Worm (Caenorhabditis elegans) whole organism, early embryonic: ENCODE results near the gene C25A8.1.

Source experiments
- B0310.2 ChIP-seq: sonication (generic microtip); optimal IDR thresholded peaks from 2 replicates; lab custom pipeline; 2016; ENCODE audit warnings: mild to moderate bottlenecking, missing genetic modification characterization, missing compliant biosample characterization
- F13C5.2 ChIP-seq: sonication (generic microtip); optimal IDR thresholded peaks from 2 replicates; lab custom pipeline; 2017; ENCODE audit warnings: mild to moderate bottlenecking, missing genetic modification characterization, inconsistent platforms, missing compliant biosample characterization
- aly-1 ChIP-seq: sonication (generic microtip); optimal IDR thresholded peaks from 2 replicates; lab custom pipeline; 2016; ENCODE audit warnings: missing genetic modification characterization, missing compliant biosample characterization
- ama-1 ChIP-seq: fragments of 150-350 bp; optimal IDR thresholded peaks from 2 replicates; lab custom pipeline; 2014
- ceh-13 ChIP-seq: fragments of 200-800 bp; sonication (Bioruptor generic); optimal IDR thresholded peaks from 2 replicates; lab custom pipeline; 2018; ENCODE audit warnings: mild to moderate bottlenecking, missing genetic modification characterization, missing compliant biosample characterization
- ceh-36 ChIP-seq: sonication (generic microtip); optimal IDR thresholded peaks from 2 replicates; lab custom pipeline; 2016; ENCODE audit warnings: missing genetic modification characterization, inconsistent platforms, missing compliant biosample characterization
- ets-7 ChIP-seq: sonication (generic microtip); optimal IDR thresholded peaks from 2 replicates; lab custom pipeline; 2016; ENCODE audit warnings: missing genotype, missing genetic modification characterization, missing compliant biosample characterization
- flt-1 ChIP-seq: fragments of 200-800 bp; sonication (Bioruptor generic); IDR thresholded peaks from 2 replicates; pipeline ENCODE4 v1.3.6; 2022; ENCODE audit warnings: missing genetic modification characterization, missing compliant biosample characterization
- hmbx-1 ChIP-seq: sonication (generic microtip); optimal IDR thresholded peaks from 2 replicates; lab custom pipeline; 2016; ENCODE audit warnings: mild to moderate bottlenecking, missing genetic modification characterization, missing compliant biosample characterization
- hmg-4 ChIP-seq: fragments of 200-800 bp; sonication (Bioruptor generic); optimal IDR thresholded peaks from 2 replicates; lab custom pipeline; 2018; ENCODE audit warnings: mild to moderate bottlenecking, missing genetic modification characterization, missing compliant biosample characterization
- hnd-1 ChIP-seq: sonication (generic microtip); optimal IDR thresholded peaks from 2 replicates; lab custom pipeline; 2016; ENCODE audit warnings: missing genetic modification characterization, missing compliant biosample characterization
- pes-1 ChIP-seq: fragments of 200-800 bp; sonication (Bioruptor generic); IDR thresholded peaks from 2 replicates; pipeline ENCODE4 v1.3.6; 2022; ENCODE audit warnings: missing genetic modification reagents, missing genetic modification characterization, missing compliant biosample characterization
- scrt-1 ChIP-seq: fragments of 200-800 bp; sonication (Bioruptor generic); IDR thresholded peaks from 2 replicates; pipeline ENCODE4 v1.3.6; 2022; ENCODE audit warnings: missing genetic modification characterization, missing compliant biosample characterization
- sea-1 ChIP-seq: fragments of 200-800 bp; sonication (Bioruptor generic); conservative IDR thresholded peaks from 2 replicates; pipeline ENCODE4 v1.3.6; 2022; ENCODE audit warnings: missing genetic modification characterization, missing compliant biosample characterization
- tbx-11 ChIP-seq: fragments of 200-800 bp; sonication (Bioruptor generic); IDR thresholded peaks from 2 replicates; pipeline ENCODE4 v1.3.6; 2022; ENCODE audit warnings: missing genetic modification characterization, missing compliant biosample characterization
- tbx-37 ChIP-seq: fragments of 200-800 bp; sonication (Bioruptor generic); conservative IDR thresholded peaks from 2 replicates; pipeline ENCODE4 v1.3.6; 2022; ENCODE audit warnings: missing genetic modification reagents, missing genetic modification characterization, missing compliant biosample characterization
- tra-4 ChIP-seq: sonication (generic microtip); optimal IDR thresholded peaks from 2 replicates; lab custom pipeline; 2017; ENCODE audit warnings: missing genetic modification characterization, missing compliant biosample characterization

The C25A8.1 gene

DNA sequence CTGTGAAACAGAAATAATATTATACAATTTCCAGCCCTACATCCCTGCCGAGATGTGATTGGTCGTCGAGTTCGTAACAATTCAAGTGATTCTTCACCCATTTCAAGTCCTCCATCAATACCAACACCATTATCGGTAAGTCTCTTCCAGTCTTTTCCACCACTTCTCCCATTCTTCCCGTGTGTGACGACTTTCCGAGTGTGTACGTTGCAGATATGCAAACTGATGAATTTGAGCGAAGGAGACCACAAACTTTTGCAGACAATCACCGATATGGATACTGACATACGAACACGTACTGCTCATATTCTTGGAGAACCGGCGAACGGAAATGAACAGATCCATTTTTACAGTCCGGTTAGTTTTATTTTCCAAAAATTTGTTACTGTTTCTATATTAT is 40.6 kb downstream of the C25A8.1 start:
- TF ChIP-seq flt-1 (no peak), tbx-11 (GFP tag; lab: Robert Waterston, UW) (no peak)

DNA sequence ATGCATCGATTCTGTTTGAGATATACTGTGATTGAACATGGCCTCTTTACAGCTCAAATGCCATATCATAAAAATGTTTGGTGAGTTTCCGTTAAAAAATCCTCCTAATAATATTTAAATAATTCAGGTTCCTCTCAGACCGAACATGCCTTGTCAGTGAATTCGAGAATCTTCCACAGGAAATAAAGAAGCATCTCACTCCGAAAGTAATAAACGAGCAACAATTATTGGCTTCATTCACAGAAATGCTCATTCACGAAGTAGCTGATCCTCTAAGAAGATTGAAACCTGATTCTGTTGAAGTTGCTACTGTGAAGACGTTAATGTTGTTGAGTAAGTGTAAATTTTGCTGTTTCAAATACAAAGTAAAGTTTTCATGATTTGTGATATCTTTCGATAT is 41.2 kb downstream of the C25A8.1 start:
- TF ChIP-seq tbx-11 (GFP tag; lab: Robert Waterston, UW), result no peak
- TF ChIP-seq ceh-36, result no peak
- no peak for TF ChIP-seq sea-1 (GFP tag; lab: Robert Waterston, UW)
- no peak for TF ChIP-seq hmbx-1 (tag; lab: Kevin White, UChicago)
- no peak for TF ChIP-seq scrt-1 (GFP tag; lab: Robert Waterston, UW)
- no peak for TF ChIP-seq aly-1
- TF ChIP-seq tbx-37 (GFP tag; lab: Robert Waterston, UW), result no peak
- no peak for TF ChIP-seq ceh-13 (GFP tag; lab: Kevin White, UChicago)
- TF ChIP-seq B0310.2 (tag; lab: Kevin White, UChicago), result no peak
- no peak for TF ChIP-seq flt-1
- TF ChIP-seq ama-1 (lab: Kevin White, UChicago), result no peak
- TF ChIP-seq tra-4 (tag; lab: Kevin White, UChicago), result no peak
- TF ChIP-seq pes-1 (GFP tag; lab: Robert Waterston, UW), result no peak
- TF ChIP-seq F13C5.2 (tag; lab: Kevin White, UChicago), result no peak
- no peak for TF ChIP-seq hnd-1 (tag; lab: Kevin White, UChicago)

DNA sequence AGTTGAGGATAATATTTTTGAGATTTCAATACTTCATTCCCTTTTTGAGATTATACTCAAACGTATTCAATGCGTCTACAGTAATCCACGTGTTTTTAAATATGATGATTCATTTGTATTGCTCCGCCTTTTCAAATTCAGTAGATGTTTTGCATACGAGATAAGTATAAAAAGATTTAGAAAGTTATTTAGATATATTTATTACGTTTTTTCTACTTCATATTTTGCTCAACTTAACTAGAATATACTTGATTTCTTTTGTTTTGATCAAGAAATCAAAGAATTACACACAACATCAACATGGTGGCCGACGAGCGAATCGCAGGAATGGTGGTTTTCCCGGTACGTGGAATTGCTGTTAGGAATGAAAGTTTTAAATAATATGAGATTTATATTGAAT is 46.7 kb downstream of the C25A8.1 start, which contains the start of gene srx-50:
srx-50 (plus strand) TSS at position 301 of the 400 bp plus-strand sequence.
- no peak for TF ChIP-seq sea-1 (GFP tag; lab: Robert Waterston, UW)
- TF ChIP-seq ets-7, result no peak
- TF ChIP-seq pes-1 (GFP tag; lab: Robert Waterston, UW), result no peak
- no peak for TF ChIP-seq hnd-1 (tag; lab: Kevin White, UChicago)
- TF ChIP-seq ceh-13 (GFP tag; lab: Kevin White, UChicago), result no peak
- no peak for TF ChIP-seq hmbx-1 (tag; lab: Kevin White, UChicago)
- no peak for TF ChIP-seq scrt-1 (GFP tag; lab: Robert Waterston, UW)
- TF ChIP-seq F13C5.2 (tag; lab: Kevin White, UChicago), result no peak
- no peak for TF ChIP-seq tra-4 (tag; lab: Kevin White, UChicago)
- TF ChIP-seq aly-1, result no peak
- no peak for TF ChIP-seq ama-1 (lab: Kevin White, UChicago)
- TF ChIP-seq ceh-36, result no peak
- TF ChIP-seq hmg-4, result no peak
- TF ChIP-seq tbx-37 (GFP tag; lab: Robert Waterston, UW), result no peak
- TF ChIP-seq B0310.2 (tag; lab: Kevin White, UChicago), result no peak
- no peak for TF ChIP-seq flt-1
- no peak for TF ChIP-seq tbx-11 (GFP tag; lab: Robert Waterston, UW)
